Worm (Caenorhabditis elegans) whole organism, mixed stage, embryonic: ENCODE measurements around the gene zen-4.

Experiments used
- bed-3 ChIP-seq: fragments of 200-800 bp; sonication (Bioruptor generic); optimal IDR thresholded peaks from 3 replicates; lab custom pipeline; 2018; ENCODE audit warnings: mild to moderate bottlenecking, missing genetic modification characterization, moderate library complexity, missing compliant biosample characterization
- blmp-1 ChIP-seq: fragments of 150-350 bp; optimal IDR thresholded peaks from 2 replicates; lab custom pipeline; 2014; ENCODE audit warnings: missing biosample characterization, missing genetic modification characterization
- ceh-43 ChIP-seq: fragments of 200-800 bp; sonication (Bioruptor generic); optimal IDR thresholded peaks from 2 replicates; lab custom pipeline; 2018; ENCODE audit warnings: mild to moderate bottlenecking, missing genetic modification characterization, moderate library complexity, missing compliant biosample characterization
- ceh-83 ChIP-seq: fragments of 200-800 bp; sonication (Bioruptor generic); optimal IDR thresholded peaks from 2 replicates; lab custom pipeline; 2018; ENCODE audit warnings: mild to moderate bottlenecking, missing genetic modification characterization, missing compliant biosample characterization
- ces-1 ChIP-seq: fragments of 150-350 bp; optimal IDR thresholded peaks from 2 replicates; lab custom pipeline; 2014; ENCODE audit warnings: missing biosample characterization, missing genetic modification reagents, missing genetic modification characterization
- drap-1 ChIP-seq: fragments of 200-800 bp; sonication (Bioruptor generic); optimal IDR thresholded peaks from 3 replicates; lab custom pipeline; 2018; ENCODE audit warnings: mild to moderate bottlenecking, missing genetic modification characterization, missing compliant biosample characterization
- elt-1 ChIP-seq: sonication (generic microtip); optimal IDR thresholded peaks from 2 replicates; lab custom pipeline; 2017; ENCODE audit warnings: missing genetic modification characterization, mild to moderate bottlenecking, missing compliant biosample characterization, antibody characterized with exemption, moderate library complexity, borderline replicate concordance; ENCODE audit not compliant: insufficient read depth
- elt-3 ChIP-seq: fragments of 150-350 bp; optimal IDR thresholded peaks from 2 replicates; lab custom pipeline; 2014; ENCODE audit warnings: missing biosample characterization, missing genetic modification characterization
- flh-1 ChIP-seq: fragments of 200-800 bp; sonication (Bioruptor generic); optimal IDR thresholded peaks from 2 replicates; lab custom pipeline; 2018; ENCODE audit warnings: mild to moderate bottlenecking, missing genetic modification characterization, moderate library complexity, missing compliant biosample characterization
- ham-2 ChIP-seq: fragments of 200-800 bp; sonication (Bioruptor generic); optimal IDR thresholded peaks from 2 replicates; lab custom pipeline; 2018; ENCODE audit warnings: mild to moderate bottlenecking, missing genetic modification characterization, missing compliant biosample characterization
- hlh-1 ChIP-seq: fragments of 150-350 bp; optimal IDR thresholded peaks from 2 replicates; lab custom pipeline; 2014; ENCODE audit warnings: missing biosample characterization, missing genetic modification reagents, missing genetic modification characterization
- lin-13 ChIP-seq: fragments of 150-350 bp; optimal IDR thresholded peaks from 2 replicates; lab custom pipeline; 2014; ENCODE audit warnings: missing biosample characterization, missing genetic modification characterization
- lsy-2 ChIP-seq: fragments of 150-350 bp; optimal IDR thresholded peaks from 2 replicates; lab custom pipeline; 2014; ENCODE audit warnings: missing biosample characterization, missing genetic modification characterization
- mab-5 ChIP-seq: fragments of 150-350 bp; optimal IDR thresholded peaks from 2 replicates; lab custom pipeline; 2014; ENCODE audit warnings: missing biosample characterization, missing genetic modification characterization
- mep-1 ChIP-seq: fragments of 150-350 bp; optimal IDR thresholded peaks from 2 replicates; lab custom pipeline; 2017; ENCODE audit warnings: missing biosample characterization, missing genetic modification reagents, missing genetic modification characterization, inconsistent platforms
- mls-2 ChIP-seq: sonication (generic microtip); optimal IDR thresholded peaks from 2 replicates; lab custom pipeline; 2016; ENCODE audit warnings: mild to moderate bottlenecking, missing genetic modification characterization, moderate library complexity, missing compliant biosample characterization
- nhr-12 ChIP-seq: fragments of 150-350 bp; optimal IDR thresholded peaks from 2 replicates; lab custom pipeline; 2014; ENCODE audit warnings: missing biosample characterization, missing genetic modification characterization
- nhr-2 ChIP-seq: fragments of 150-350 bp; optimal IDR thresholded peaks from 2 replicates; lab custom pipeline; 2014; ENCODE audit warnings: missing biosample characterization, missing genetic modification characterization
- nhr-237 ChIP-seq: fragments of 150-350 bp; optimal IDR thresholded peaks from 2 replicates; lab custom pipeline; 2014; ENCODE audit warnings: missing biosample characterization, missing genetic modification characterization
- nhr-28 ChIP-seq: fragments of 150-350 bp; optimal IDR thresholded peaks from 2 replicates; lab custom pipeline; 2014; ENCODE audit warnings: missing biosample characterization, missing genetic modification characterization
- nhr-76 ChIP-seq: sonication (generic microtip); optimal IDR thresholded peaks from 2 replicates; lab custom pipeline; 2017; ENCODE audit warnings: missing biosample characterization, missing genetic modification characterization
- snpc-4 ChIP-seq: fragments of 150-350 bp; optimal IDR thresholded peaks from 2 replicates; lab custom pipeline; 2014; ENCODE audit warnings: missing biosample characterization, missing genetic modification characterization
- tbx-8 ChIP-seq: fragments of 200-800 bp; sonication (Bioruptor generic); optimal IDR thresholded peaks from 2 replicates; lab custom pipeline; 2018; ENCODE audit warnings: mild to moderate bottlenecking, missing genetic modification characterization, moderate library complexity, missing compliant biosample characterization
- unc-39 ChIP-seq: fragments of 150-350 bp; optimal IDR thresholded peaks from 2 replicates; lab custom pipeline; 2014; ENCODE audit warnings: missing biosample characterization, missing genetic modification characterization
- unc-62 ChIP-seq: fragments of 150-350 bp; optimal IDR thresholded peaks from 2 replicates; lab custom pipeline; 2014; ENCODE audit warnings: missing biosample characterization, missing genetic modification reagents, missing genetic modification characterization
- ztf-11 ChIP-seq: fragments of 150-350 bp; optimal IDR thresholded peaks from 2 replicates; lab custom pipeline; 2014; ENCODE audit warnings: missing biosample characterization, missing genetic modification characterization

The zen-4 gene

DNA sequence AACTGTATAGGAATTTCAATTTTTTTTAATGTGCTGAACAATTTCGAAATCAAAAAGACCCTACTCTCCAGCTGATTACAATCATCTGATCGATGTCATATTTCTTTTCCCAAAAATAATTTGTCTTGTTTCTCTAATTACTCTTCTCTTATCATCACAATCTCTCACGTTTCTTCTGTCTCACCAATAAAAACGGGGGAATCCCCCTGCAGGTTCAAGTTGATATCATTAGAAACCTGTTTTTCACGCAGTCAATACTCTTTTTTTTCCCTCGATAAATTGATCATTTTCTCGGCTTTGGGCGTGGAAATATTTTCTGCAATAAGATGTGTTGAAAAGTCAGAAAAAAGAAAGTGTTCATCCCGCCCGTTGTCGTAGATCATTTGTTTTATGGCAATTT, 18.2 kb upstream of the zen-4 start:
- TF ChIP-seq ces-1 (GFP tag; lab: Kevin White, UChicago) = no peak
- no peak for TF ChIP-seq tbx-8 (GFP tag; lab: Kevin White, UChicago)
- no peak for TF ChIP-seq nhr-12 (tag; lab: Kevin White, UChicago)
- TF ChIP-seq mls-2 = no peak
- TF ChIP-seq nhr-28 (tag; lab: Kevin White, UChicago) = no peak
- no peak for TF ChIP-seq ceh-83
- no peak for TF ChIP-seq unc-62 (GFP tag; lab: Kevin White, UChicago)
- TF ChIP-seq lin-13 (tag; lab: Kevin White, UChicago) = no peak
- TF ChIP-seq lsy-2 (tag; lab: Kevin White, UChicago) = no peak

DNA sequence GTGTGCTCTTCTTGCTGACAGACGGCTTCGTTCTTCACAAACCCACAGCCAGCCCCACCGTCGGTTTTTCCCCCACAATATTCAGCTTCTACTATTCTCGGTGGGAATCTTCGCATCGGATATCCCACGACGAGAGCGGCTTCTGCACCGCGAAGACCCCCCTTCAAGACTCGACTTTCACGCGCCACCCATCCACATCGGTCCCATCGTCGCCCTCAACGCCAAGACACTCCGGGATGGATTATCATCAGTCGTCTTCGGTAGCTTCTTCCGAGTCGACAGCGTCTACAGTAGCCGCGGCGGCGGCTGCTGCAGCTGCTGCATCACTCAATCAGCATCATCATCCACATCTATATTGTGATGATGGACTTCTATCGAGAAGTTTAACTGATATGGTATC, 13.6 kb upstream of the zen-4 start:
- TF ChIP-seq tbx-8 (GFP tag; lab: Kevin White, UChicago) (no peak), flh-1 (GFP tag; lab: Kevin White, UChicago) (no peak), snpc-4 (no peak), ceh-43 (GFP tag; lab: Kevin White, UChicago) (no peak), ces-1 (GFP tag; lab: Kevin White, UChicago) (no peak), lin-13 (tag; lab: Kevin White, UChicago) (no peak), unc-39 (tag; lab: Kevin White, UChicago) (no peak)

DNA sequence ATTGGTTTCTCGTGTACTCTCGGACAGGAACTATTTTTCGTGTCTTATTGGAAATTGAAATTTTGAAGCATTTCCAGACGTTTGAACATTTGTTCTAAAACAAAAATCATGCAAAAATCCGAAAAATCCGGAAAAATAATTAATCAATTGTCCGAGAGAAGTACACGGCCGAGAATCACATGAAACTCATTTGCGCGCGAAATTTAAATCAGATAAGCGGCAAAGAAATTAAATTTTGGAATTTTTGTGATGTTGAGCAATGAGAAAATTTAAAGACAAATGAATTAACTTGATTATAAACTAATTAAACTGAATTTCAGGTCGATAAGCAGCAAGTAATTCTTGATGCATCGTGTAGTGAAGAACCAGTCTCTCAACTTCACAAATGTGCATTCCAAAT, 9.3 kb upstream of the zen-4 start:
- TF ChIP-seq lin-13 (tag; lab: Kevin White, UChicago) (no peak), nhr-2 (tag; lab: Kevin White, UChicago) (no peak), mep-1 (tag; lab: Kevin White, UChicago) (no peak), ztf-11 (tag; lab: Kevin White, UChicago) (no peak), snpc-4 (no peak), unc-39 (tag; lab: Kevin White, UChicago) (no peak), ceh-43 (GFP tag; lab: Kevin White, UChicago) (no peak), ceh-83 (no peak), ham-2 (no peak), hlh-1 (tag; lab: Kevin White, UChicago) (no peak), bed-3 (no peak), elt-3 (tag; lab: Kevin White, UChicago) (no peak), nhr-12 (tag; lab: Kevin White, UChicago) (no peak), unc-62 (GFP tag; lab: Kevin White, UChicago) (no peak), mls-2 (no peak), elt-1 (tag; lab: Kevin White, UChicago) (no peak), mab-5 (tag; lab: Kevin White, UChicago) (no peak), nhr-237 (tag; lab: Kevin White, UChicago) (no peak)

DNA sequence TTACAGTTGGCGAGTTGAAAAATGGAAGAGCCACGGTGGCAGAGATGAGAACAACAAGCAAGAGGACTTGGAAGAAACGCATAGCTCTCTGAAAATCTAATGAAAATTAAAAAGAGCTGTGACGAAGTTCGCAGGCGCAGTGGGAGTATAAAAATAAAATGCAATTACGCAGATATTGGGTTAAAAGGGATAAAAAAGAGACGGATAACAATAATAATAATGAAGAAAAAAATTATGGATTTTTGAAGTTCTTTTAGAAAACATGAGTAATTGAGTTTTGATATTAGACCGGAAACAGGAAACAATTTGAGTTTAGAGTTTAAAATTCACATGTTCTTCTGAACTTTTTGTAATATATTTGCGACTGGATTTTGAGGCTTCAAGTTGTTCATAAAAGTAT, 5.7 kb upstream of the zen-4 start, which contains the start of gene M03D4.3:
Gene M03D4.3, minus strand, starts transcription at position 101 of the 400 bp plus-strand sequence.
- no peak for TF ChIP-seq mab-5 (tag; lab: Kevin White, UChicago)
- TF ChIP-seq ztf-11 (tag; lab: Kevin White, UChicago) = no peak
- no peak for TF ChIP-seq drap-1 (GFP tag; lab: Kevin White, UChicago)
- no peak for TF ChIP-seq snpc-4
- TF ChIP-seq ceh-83 = no peak
- TF ChIP-seq nhr-76 = no peak
- no peak for TF ChIP-seq unc-39 (tag; lab: Kevin White, UChicago)
- TF ChIP-seq unc-62 (GFP tag; lab: Kevin White, UChicago) = no peak

DNA sequence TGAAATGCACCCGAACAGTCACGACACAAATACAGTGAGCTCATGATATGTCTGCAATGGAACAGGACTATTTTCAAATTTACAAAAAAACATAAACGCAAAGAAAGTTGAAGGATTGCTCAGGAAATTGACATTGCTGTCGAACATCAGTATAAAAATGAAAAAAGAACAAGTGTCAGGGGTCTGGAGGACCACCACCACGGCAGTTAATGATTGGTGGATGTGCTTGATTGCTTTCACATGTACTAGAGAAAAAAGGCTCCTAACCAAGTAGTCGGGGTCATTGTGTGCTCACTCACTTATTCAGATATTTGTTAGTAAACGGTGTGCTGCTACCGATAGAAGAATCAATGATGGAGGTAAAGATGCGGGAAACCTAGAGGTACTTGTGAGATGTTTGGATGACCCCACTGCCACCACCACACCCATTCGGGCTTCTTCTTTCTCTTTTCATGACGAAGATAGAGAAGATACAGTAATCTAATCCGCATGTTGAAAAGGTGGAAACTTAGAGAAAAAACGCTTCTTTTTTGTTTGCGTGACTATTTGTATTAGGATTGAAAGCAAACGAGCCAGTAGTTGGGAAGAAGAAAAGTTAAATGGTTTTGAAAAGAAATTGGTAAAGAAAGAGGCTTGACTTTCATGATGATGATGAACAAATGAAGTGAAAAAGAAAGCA, 9.4 kb downstream of the zen-4 start, which contains the start of gene M03D4.4:
Gene M03D4.4, minus strand, starts transcription at position 51 of the 679 bp plus-strand sequence.
- no peak for TF ChIP-seq nhr-237 (tag; lab: Kevin White, UChicago)
- TF ChIP-seq unc-62 (GFP tag; lab: Kevin White, UChicago) = no peak
- no peak for TF ChIP-seq nhr-28 (tag; lab: Kevin White, UChicago)
- TF ChIP-seq ham-2 = no peak
- no peak for TF ChIP-seq ces-1 (GFP tag; lab: Kevin White, UChicago)
- TF ChIP-seq, all 35 proteins: peak for 0

DNA sequence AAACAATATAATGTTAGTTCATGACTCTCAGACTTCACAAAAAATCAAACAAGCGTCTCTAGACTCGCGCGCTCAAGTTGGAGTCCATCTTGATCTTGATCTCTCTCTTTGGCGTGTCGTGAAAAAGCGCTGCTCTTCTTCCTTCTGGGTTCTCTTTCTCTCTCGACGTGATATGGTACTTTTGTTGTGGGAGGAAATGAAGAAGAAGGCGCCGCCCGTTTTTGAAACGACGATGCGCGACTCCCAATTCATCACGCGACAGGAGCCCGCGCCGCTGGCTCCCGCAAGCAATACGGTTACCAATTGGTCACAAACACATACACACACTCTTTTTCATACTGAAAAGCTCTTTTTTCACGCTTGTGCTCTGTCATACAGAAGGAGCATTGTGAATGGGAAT, 12.4 kb downstream of the zen-4 start:
- TF ChIP-seq blmp-1 (tag; lab: Kevin White, UChicago) (no peak), unc-62 (GFP tag; lab: Kevin White, UChicago) (no peak), nhr-2 (tag; lab: Kevin White, UChicago) (no peak)
